Worm (Caenorhabditis elegans): ENCODE data around the gene K09C8.2.

K09C8.2 gene

ce11 chrX:10967698-10968097 is 8.5 kb downstream of the K09C8.2 start, which contains the start of gene K09C8.9:
TSS of gene K09C8.9 (minus strand) at chrX:10967798.
- TF ChIP-seq flh-1 (GFP tag; optimal IDR thresholded peaks at IDR 0.05) (no peak), nhr-12 (tag; optimal IDR thresholded peaks at IDR 0.05) (no peak), hlh-1 (tag; optimal IDR thresholded peaks at IDR 0.05) (no peak), M03D4.4 (tag; optimal IDR thresholded peaks at IDR 0.05) (no peak), elt-1 (tag; optimal IDR thresholded peaks at IDR 0.05; ENCODE audit: borderline replicate concordance, insufficient read depth) (no peak), unc-62 (GFP tag; optimal IDR thresholded peaks at IDR 0.05) (no peak), ceh-43 (GFP tag; optimal IDR thresholded peaks at IDR 0.05) (no peak), ceh-83 (GFP tag; optimal IDR thresholded peaks at IDR 0.05) (no peak), ces-1 (GFP tag; optimal IDR thresholded peaks at IDR 0.05) (no peak), cnd-1 (tag; optimal IDR thresholded peaks at IDR 0.05) (no peak), snpc-4 (tag; optimal IDR thresholded peaks at IDR 0.05) (no peak), bed-3 (GFP tag; optimal IDR thresholded peaks at IDR 0.05) (no peak), ztf-11 (tag; optimal IDR thresholded peaks at IDR 0.05) (no peak), zip-8 (tag; optimal IDR thresholded peaks at IDR 0.05) (no peak), nhr-237 (tag; optimal IDR thresholded peaks at IDR 0.05) (no peak)

- no peak for TF ChIP-seq nhr-28 (tag; optimal IDR thresholded peaks at IDR 0.05)
- no peak for TF ChIP-seq bed-3 (GFP tag; optimal IDR thresholded peaks at IDR 0.05)
- TF ChIP-seq lin-13 (tag; optimal IDR thresholded peaks at IDR 0.05) = no peak
- no peak for TF ChIP-seq flh-1 (GFP tag; optimal IDR thresholded peaks at IDR 0.05)
- no peak for TF ChIP-seq ztf-11 (tag; optimal IDR thresholded peaks at IDR 0.05)
- TF ChIP-seq pha-4 (tag; optimal IDR thresholded peaks at IDR 0.05) = no peak
- no peak for TF ChIP-seq snpc-4 (tag; optimal IDR thresholded peaks at IDR 0.05)
- no peak for TF ChIP-seq ceh-39 (tag; optimal IDR thresholded peaks at IDR 0.05)
- TF ChIP-seq nhr-237 (tag; optimal IDR thresholded peaks at IDR 0.05) = no peak
- no peak for TF ChIP-seq sem-2 (GFP tag; optimal IDR thresholded peaks at IDR 0.05)
- no peak for TF ChIP-seq ceh-83 (GFP tag; optimal IDR thresholded peaks at IDR 0.05)
- no peak for TF ChIP-seq mls-2 (tag; optimal IDR thresholded peaks at IDR 0.05)
- no peak for TF ChIP-seq tbx-8 (GFP tag; optimal IDR thresholded peaks at IDR 0.05)
- no peak for TF ChIP-seq hlh-1 (tag; optimal IDR thresholded peaks at IDR 0.05)
- no peak for TF ChIP-seq cnd-1 (tag; optimal IDR thresholded peaks at IDR 0.05)
- TF ChIP-seq mep-1 (tag; optimal IDR thresholded peaks at IDR 0.05) = no peak
- no peak for TF ChIP-seq ces-1 (GFP tag; optimal IDR thresholded peaks at IDR 0.05)
- TF ChIP-seq nhr-76 (tag; optimal IDR thresholded peaks at IDR 0.05) = no peak
Observed at ce11 chrX:10970629-10971028, 11.4 kb downstream of the K09C8.2 start, which contains the start of gene K09C8.8. TSS of gene K09C8.8 (plus strand) at chrX:10970929.

ce11 chrX:10971118-10971517 is 11.9 kb downstream of the K09C8.2 start:
- no peak for TF ChIP-seq ceh-39 (tag; optimal IDR thresholded peaks at IDR 0.05)
- TF ChIP-seq ces-1 (GFP tag; optimal IDR thresholded peaks at IDR 0.05) = no peak
- TF ChIP-seq elt-1 (tag; optimal IDR thresholded peaks at IDR 0.05; ENCODE audit: borderline replicate concordance, insufficient read depth) = no peak
- TF ChIP-seq unc-120 (tag; optimal IDR thresholded peaks at IDR 0.05; ENCODE audit: poor library complexity, severe bottlenecking) = no peak
- no peak for TF ChIP-seq cnd-1 (tag; optimal IDR thresholded peaks at IDR 0.05)
- TF ChIP-seq mls-2 (tag; optimal IDR thresholded peaks at IDR 0.05) = no peak
- TF ChIP-seq mep-1 (tag; optimal IDR thresholded peaks at IDR 0.05) = no peak
- no peak for TF ChIP-seq drap-1 (GFP tag; optimal IDR thresholded peaks at IDR 0.05)
- no peak for TF ChIP-seq sptf-1 (tag; optimal IDR thresholded peaks at IDR 0.05)
- no peak for TF ChIP-seq M03D4.4 (tag; optimal IDR thresholded peaks at IDR 0.05)
- TF ChIP-seq ceh-83 (GFP tag; optimal IDR thresholded peaks at IDR 0.05) = no peak
- TF ChIP-seq hlh-1 (tag; optimal IDR thresholded peaks at IDR 0.05) = no peak
- no peak for TF ChIP-seq lin-32 (GFP tag; optimal IDR thresholded peaks at IDR 0.05)
- TF ChIP-seq lin-13 (tag; optimal IDR thresholded peaks at IDR 0.05) = no peak
- no peak for TF ChIP-seq lsy-2 (tag; optimal IDR thresholded peaks at IDR 0.05)
- TF ChIP-seq mab-5 (tag; optimal IDR thresholded peaks at IDR 0.05) = no peak
- TF ChIP-seq nhr-76 (tag; optimal IDR thresholded peaks at IDR 0.05) = no peak

- no peak for TF ChIP-seq unc-120 (tag; optimal IDR thresholded peaks at IDR 0.05; ENCODE audit: poor library complexity, severe bottlenecking)
- TF ChIP-seq elt-3 (tag; optimal IDR thresholded peaks at IDR 0.05) = no peak
- no peak for TF ChIP-seq M03D4.4 (tag; optimal IDR thresholded peaks at IDR 0.05)
- TF ChIP-seq nhr-2 (tag; optimal IDR thresholded peaks at IDR 0.05) = no peak
- TF ChIP-seq ham-2 (GFP tag; optimal IDR thresholded peaks at IDR 0.05) = no peak
- no peak for TF ChIP-seq nhr-12 (tag; optimal IDR thresholded peaks at IDR 0.05)
Observed at ce11 chrX:10976447-10977196, 17.4 kb downstream of the K09C8.2 start.
